Fruit fly (Drosophila melanogaster) whole organism, wandering third instar larva: ENCODE measurements around the gene CG42268.

ENCODE experiments used
- CG32264 ChIP-seq: fragments of 200-800 bp; sonication (Bioruptor generic); optimal IDR thresholded peaks from 2 replicates; lab custom pipeline; 2016; ENCODE audit warnings: missing biosample characterization, missing genetic modification characterization
- Jra ChIP-seq: sonication (Bioruptor generic); optimal IDR thresholded peaks from 2 replicates; lab custom pipeline; 2016; ENCODE audit warnings: missing biosample characterization, missing genetic modification characterization
- fru ChIP-seq: fragments of 200-800 bp; sonication (Bioruptor generic); optimal IDR thresholded peaks from 3 replicates; lab custom pipeline; 2016; ENCODE audit warnings: missing biosample characterization, mild to moderate bottlenecking, missing genetic modification characterization

DNA sequence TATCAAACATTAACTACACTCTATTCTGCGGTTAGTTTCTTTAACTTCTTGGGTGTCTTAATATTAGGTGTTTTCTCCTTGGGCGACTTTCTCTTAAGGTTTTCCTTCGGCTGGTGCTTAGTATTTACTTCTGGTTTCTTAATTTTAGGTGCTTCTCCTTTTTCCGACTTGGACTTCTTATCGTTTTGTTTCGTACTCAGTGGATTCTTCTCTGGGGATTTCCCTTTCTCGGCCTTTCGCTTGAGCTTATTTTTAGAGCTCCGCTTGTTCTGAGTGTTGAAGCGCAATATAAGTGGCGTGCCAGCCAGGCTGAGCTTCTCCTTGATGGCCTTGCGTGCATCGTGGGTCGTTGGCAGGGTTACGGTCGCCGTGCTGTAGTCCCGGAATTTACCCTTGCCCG is 42.4 kb downstream of the CG42268 start:
- TF ChIP-seq fru (GFP tag; lab: Kevin White, UChicago) = no peak
- no peak for TF ChIP-seq Jra (GFP tag; lab: Kevin White, UChicago)
- TF ChIP-seq CG32264 (GFP tag; lab: Kevin White, UChicago) = no peak
